Worm (Caenorhabditis elegans): Measurements from ENCODE around the gene B0252.1.

Gene B0252.1

DNA sequence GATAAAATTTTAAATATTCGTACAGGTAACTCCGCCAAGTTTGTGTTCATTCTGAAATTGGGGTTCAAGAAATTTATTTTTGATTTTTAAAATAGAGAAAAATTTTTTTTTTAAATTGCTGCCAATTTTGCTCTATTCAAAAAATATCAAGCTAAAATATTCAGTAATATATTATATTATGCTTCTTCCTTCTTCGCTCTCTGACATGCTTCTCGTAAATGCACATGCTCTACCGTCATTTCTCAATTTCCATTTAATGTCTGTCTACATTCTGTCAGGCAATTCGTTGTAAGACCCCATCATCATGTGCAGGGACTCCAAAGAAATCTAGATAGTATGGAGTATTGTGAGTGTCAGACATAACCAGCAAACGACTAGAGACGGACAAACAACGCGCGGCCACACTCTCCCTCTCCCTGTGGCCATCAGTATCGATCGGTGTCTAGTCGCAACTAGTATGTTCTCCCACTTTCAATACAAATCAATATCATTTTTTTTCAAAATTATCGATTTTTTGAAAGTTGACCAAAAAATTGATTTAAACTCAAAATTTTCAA lies 31.8 kb downstream of the B0252.1 start, which contains the start of the genes malt-1 and ceh-38 (continued):
- TF ChIP-seq T26A8.4 (GFP tag; IDR thresholded peaks at IDR 0.05) (peak; percentile 88), mes-2 (tag; optimal IDR thresholded peaks at IDR 0.05; ENCODE audit: poor library complexity, severe bottlenecking) (peak; percentile 95), saeg-2 (GFP tag; IDR thresholded peaks at IDR 0.05) (0 out of 2 replicates have a peak, but pooled peaks have one; percentile 50), dmd-9 (GFP tag; IDR thresholded peaks at IDR 0.05) (no peak), daf-16 (GFP tag; optimal IDR thresholded peaks at IDR 0.05) (peak; percentile 32 to 34), daf-16 (tag; optimal IDR thresholded peaks at IDR 0.05) (peak; percentile 90), vab-7 (GFP tag; IDR thresholded peaks at IDR 0.05) (peak; percentile 77), Y105C5A.15 (GFP tag; IDR thresholded peaks at IDR 0.05) (no peak), lir-3 (tag; optimal IDR thresholded peaks at IDR 0.05) (no peak), zfp-3 (GFP tag; conservative IDR thresholded peaks at IDR 0.05) (no peak), lim-7 (GFP tag; IDR thresholded peaks at IDR 0.05) (no peak), gei-8 (GFP tag; optimal IDR thresholded peaks at IDR 0.05) (no peak), attf-4 (tag; optimal IDR thresholded peaks at IDR 0.05) (peak; percentile 56), lin-1 (GFP tag; IDR thresholded peaks at IDR 0.05) (peak; percentile 47; the same call in 1 of the 2 replicates), ztf-11 (tag; optimal IDR thresholded peaks at IDR 0.05) (no peak), daf-19 (GFP tag; conservative IDR thresholded peaks at IDR 0.05) (peak; percentile 79), ctbp-1 (GFP tag; IDR thresholded peaks at IDR 0.05) (peak; percentile 88), egl-27 (tag; optimal IDR thresholded peaks at IDR 0.05) (no peak), tag-97 (GFP tag; IDR thresholded peaks at IDR 0.05) (no peak), madf-9 (GFP tag; conservative IDR thresholded peaks at IDR 0.05) (0 out of 2 replicates have a peak, but pooled peaks have one; percentile 34), lin-13 (GFP tag; optimal IDR thresholded peaks at IDR 0.05) (peak; percentile 88), lin-29 (GFP tag; IDR thresholded peaks at IDR 0.05) (peak; percentile 34; the same call in 1 of the 2 replicates), nhr-237 (tag; optimal IDR thresholded peaks at IDR 0.05) (no peak), hlh-30 (tag; optimal IDR thresholded peaks at IDR 0.05; ENCODE audit: insufficient read depth) (peak; percentile 99), F49E8.2 (tag; optimal IDR thresholded peaks at IDR 0.05; ENCODE audit: borderline replicate concordance) (no peak), sdz-12 (GFP tag; optimal IDR thresholded peaks at IDR 0.05) (no peak), jun-1 (tag; optimal IDR thresholded peaks at IDR 0.05) (peak; percentile 81), lin-38 (GFP tag; IDR thresholded peaks at IDR 0.05) (peak; percentile 73), ztf-7 (tag; optimal IDR thresholded peaks at IDR 0.05) (peak; percentile 77), snpc-1.2 (GFP tag; IDR thresholded peaks at IDR 0.05) (no peak), Y5F2A.4 (GFP tag; optimal IDR thresholded peaks at IDR 0.05) (no peak), arid-1 (GFP tag; conservative IDR thresholded peaks at IDR 0.05) (peak; percentile 89), nhr-111 (GFP tag; optimal IDR thresholded peaks at IDR 0.05) (no peak), unc-62 (GFP tag; optimal IDR thresholded peaks at IDR 0.05 in 1 of 2) (peak in 1 of 2 experiments; percentile 100), unc-62 (tag; optimal IDR thresholded peaks at IDR 0.05) (no peak), ceh-28 (tag; optimal IDR thresholded peaks at IDR 0.05) (no peak), dve-1 (tag; optimal IDR thresholded peaks at IDR 0.05; ENCODE audit: insufficient read depth) (peak; percentile 98), egl-43 (GFP tag; IDR thresholded peaks at IDR 0.05) (peak; percentile 45; the same call in 1 of the 2 replicates), aly-2 (tag; optimal IDR thresholded peaks at IDR 0.05) (no peak), unc-130 (GFP tag; optimal IDR thresholded peaks at IDR 0.05) (peak; percentile 16), mdl-1 (tag; optimal IDR thresholded peaks at IDR 0.05) (peak; percentile 54 to 98), dmd-6 (GFP tag; IDR thresholded peaks at IDR 0.05) (peak; percentile 89), mdt-29 (GFP tag; IDR thresholded peaks at IDR 0.05) (0 out of 2 replicates have a peak, but pooled peaks have one; percentile 31), nhr-42 (GFP tag; IDR thresholded peaks at IDR 0.05) (0 out of 2 replicates have a peak, but pooled peaks have one; percentile 45), zip-2 (tag; optimal IDR thresholded peaks at IDR 0.05) (peak; percentile 77), nhr-10 (tag; optimal IDR thresholded peaks at IDR 0.05) (peak; percentile 68), rbr-2 (tag; optimal IDR thresholded peaks at IDR 0.05) (peak; percentile 96), lin-15B (tag; optimal IDR thresholded peaks at IDR 0.05) (peak; percentile 27), daf-8 (GFP tag; IDR thresholded peaks at IDR 0.05) (no peak), spr-1 (tag; optimal IDR thresholded peaks at IDR 0.05) (peak; percentile 83), madf-5 (GFP tag; IDR thresholded peaks at IDR 0.05) (no peak)
